Worm (Caenorhabditis elegans) whole organism, young adult: Measurements from ENCODE around the gene C06E7.4.

Experiments
- D2030.7 ChIP-seq: fragments of 200-800 bp; sonication (Bioruptor generic); IDR thresholded peaks from 2 replicates; pipeline ENCODE4 v1.3.6; 2022; ENCODE audit warnings: missing genetic modification reagents, missing genetic modification characterization, missing compliant biosample characterization
- F49E8.2 ChIP-seq: sonication (generic microtip); optimal IDR thresholded peaks from 3 replicates; lab custom pipeline; 2017; ENCODE audit warnings: missing genetic modification characterization, mild to moderate bottlenecking, missing compliant biosample characterization, antibody characterized with exemption, moderate library complexity; ENCODE audit not compliant: insufficient read depth
- ccch-3 ChIP-seq: fragments of 200-800 bp; sonication (Bioruptor generic); optimal IDR thresholded peaks from 2 replicates; lab custom pipeline; 2018; ENCODE audit warnings: mild to moderate bottlenecking, missing genetic modification characterization, missing compliant biosample characterization
- ceh-91 ChIP-seq: fragments of 200-800 bp; sonication (Bioruptor generic); IDR thresholded peaks from 2 replicates; pipeline ENCODE4 v1.3.6; 2022; ENCODE audit warnings: missing genetic modification reagents, missing genetic modification characterization, missing compliant biosample characterization
- pha-4 ChIP-seq: fragments of 150-350 bp; sonication (generic microtip); optimal IDR thresholded peaks from 2 replicates; lab custom pipeline; 2014; ENCODE audit warnings: missing biosample characterization, missing genetic modification reagents, missing genetic modification characterization
- tbp1 ChIP-seq: fragments of 200-800 bp; sonication (Bioruptor generic); optimal IDR thresholded peaks from 2 replicates; lab custom pipeline; 2018; ENCODE audit warnings: mild to moderate bottlenecking, missing genetic modification characterization, missing compliant biosample characterization
- unc-62 ChIP-seq: fragments of 150-350 bp; optimal IDR thresholded peaks from 2 replicates; lab custom pipeline; 2014; ENCODE audit warnings: missing biosample characterization, missing genetic modification reagents, missing genetic modification characterization

- no peak for TF ChIP-seq unc-62
- TF ChIP-seq ccch-3 (GFP tag; lab: Kevin White, UChicago) = no peak
- no peak for TF ChIP-seq ceh-91 (GFP tag; lab: Robert Waterston, UW)
- no peak for TF ChIP-seq D2030.7 (GFP tag; lab: Robert Waterston, UW)
- TF ChIP-seq pha-4 (tag; lab: Kevin White, UChicago) = no peak
- TF ChIP-seq F49E8.2 (tag; lab: Kevin White, UChicago) = no peak
- no peak for TF ChIP-seq tbp1
Measured at ce11 chrIV:5896341-5896740, 36.6 kb upstream of the C06E7.4 start, which contains the start of gene pck-3.
